Worm (Caenorhabditis elegans) whole organism, late embryonic: Measurements from ENCODE around the gene F13E9.19.

Experiments used
- C08G9.2 ChIP-seq: sonication (generic microtip); optimal IDR thresholded peaks from 2 replicates; lab custom pipeline; 2016; ENCODE audit warnings: mild to moderate bottlenecking, missing genetic modification characterization, moderate library complexity, missing compliant biosample characterization
- F13H6.1 ChIP-seq: sonication (generic microtip); optimal IDR thresholded peaks from 2 replicates; lab custom pipeline; 2016; ENCODE audit warnings: missing genetic modification characterization, missing compliant biosample characterization
- K02D7.2 ChIP-seq: sonication (generic microtip); optimal IDR thresholded peaks from 2 replicates; lab custom pipeline; 2017; ENCODE audit warnings: mild to moderate bottlenecking, missing genetic modification characterization, missing compliant biosample characterization
- K09A11.1 ChIP-seq: sonication (generic microtip); optimal IDR thresholded peaks from 2 replicates; lab custom pipeline; 2017; ENCODE audit warnings: antibody characterized with exemption, mild to moderate bottlenecking, missing genetic modification characterization, missing compliant biosample characterization; ENCODE audit not compliant: insufficient read depth
- T23F11.4 ChIP-seq: fragments of 200-800 bp; sonication (Bioruptor generic); optimal IDR thresholded peaks from 2 replicates; lab custom pipeline; 2018; ENCODE audit warnings: mild to moderate bottlenecking, missing genetic modification characterization, missing compliant biosample characterization
- ahr-1 ChIP-seq: sonication (generic microtip); optimal IDR thresholded peaks from 2 replicates; lab custom pipeline; 2016; ENCODE audit warnings: missing genetic modification characterization, missing compliant biosample characterization
- ama-1 ChIP-seq: fragments of 150-350 bp; optimal IDR thresholded peaks from 2 replicates; lab custom pipeline; 2014
- ceh-18 ChIP-seq: sonication (generic microtip); optimal IDR thresholded peaks from 2 replicates; lab custom pipeline; 2016; ENCODE audit warnings: missing genetic modification characterization, missing compliant biosample characterization
- ceh-22 ChIP-seq: sonication (generic microtip); optimal IDR thresholded peaks from 2 replicates; lab custom pipeline; 2017; ENCODE audit warnings: missing biosample characterization, missing genetic modification characterization
- ceh-24 ChIP-seq: sonication (generic microtip); optimal IDR thresholded peaks from 2 replicates; lab custom pipeline; 2016; ENCODE audit warnings: mild to moderate bottlenecking, missing genetic modification characterization, missing compliant biosample characterization
- ceh-30 ChIP-seq: fragments of 150-350 bp; optimal IDR thresholded peaks from 2 replicates; lab custom pipeline; 2014; ENCODE audit warnings: missing biosample characterization, missing genetic modification characterization
- ceh-34 ChIP-seq: sonication (generic microtip); optimal IDR thresholded peaks from 2 replicates; lab custom pipeline; 2016; ENCODE audit warnings: mild to moderate bottlenecking, missing genetic modification characterization, missing compliant biosample characterization
- ceh-48 ChIP-seq: sonication (generic microtip); optimal IDR thresholded peaks from 2 replicates; lab custom pipeline; 2016; ENCODE audit warnings: missing genetic modification characterization, inconsistent platforms, missing compliant biosample characterization
- ceh-6 ChIP-seq: fragments of 200-800 bp; sonication (Bioruptor generic); optimal IDR thresholded peaks from 2 replicates; lab custom pipeline; 2018; ENCODE audit warnings: mild to moderate bottlenecking, missing genetic modification characterization, missing compliant biosample characterization
- ceh-9 ChIP-seq: sonication (generic microtip); optimal IDR thresholded peaks from 2 replicates; lab custom pipeline; 2016; ENCODE audit warnings: mild to moderate bottlenecking, missing genetic modification characterization, inconsistent platforms, missing compliant biosample characterization
- dmd-4 ChIP-seq: sonication (generic microtip); optimal IDR thresholded peaks from 2 replicates; lab custom pipeline; 2016; ENCODE audit warnings: borderline replicate concordance, missing genetic modification characterization, missing compliant biosample characterization
- dve-1 ChIP-seq: sonication (generic microtip); optimal IDR thresholded peaks from 2 replicates; lab custom pipeline; 2017; ENCODE audit warnings: antibody characterized with exemption, mild to moderate bottlenecking, missing genetic modification characterization, missing compliant biosample characterization
- eyg-1 ChIP-seq: sonication (generic microtip); optimal IDR thresholded peaks from 2 replicates; lab custom pipeline; 2016; ENCODE audit warnings: missing genotype, missing genetic modification characterization, missing compliant biosample characterization
- fax-1 ChIP-seq: sonication (generic microtip); optimal IDR thresholded peaks from 2 replicates; lab custom pipeline; 2016; ENCODE audit warnings: missing genotype, missing genetic modification characterization, missing compliant biosample characterization
- gmeb-2 ChIP-seq: sonication (generic microtip); optimal IDR thresholded peaks from 2 replicates; lab custom pipeline; 2016; ENCODE audit warnings: missing genetic modification characterization, inconsistent platforms, missing compliant biosample characterization
- hlh-8 ChIP-seq: sonication (generic microtip); optimal IDR thresholded peaks from 2 replicates; lab custom pipeline; 2016; ENCODE audit warnings: missing genotype, missing genetic modification characterization, missing compliant biosample characterization
- lim-6 ChIP-seq: sonication (generic microtip); optimal IDR thresholded peaks from 2 replicates; lab custom pipeline; 2016; ENCODE audit warnings: missing genetic modification characterization, missing compliant biosample characterization
- lin-11 ChIP-seq: fragments of 200-800 bp; sonication (Bioruptor generic); optimal IDR thresholded peaks from 2 replicates; lab custom pipeline; 2018; ENCODE audit warnings: mild to moderate bottlenecking, missing genetic modification characterization, missing compliant biosample characterization
- mec-3 ChIP-seq: sonication (generic microtip); optimal IDR thresholded peaks from 2 replicates; lab custom pipeline; 2016; ENCODE audit warnings: borderline replicate concordance, missing genetic modification characterization, missing compliant biosample characterization
- nfya-1 ChIP-seq: sonication (generic microtip); optimal IDR thresholded peaks from 2 replicates; lab custom pipeline; 2017; ENCODE audit warnings: missing genetic modification characterization, mild to moderate bottlenecking, missing compliant biosample characterization, antibody characterized with exemption, moderate library complexity
- nhr-232 ChIP-seq: sonication (generic microtip); optimal IDR thresholded peaks from 2 replicates; lab custom pipeline; 2016; ENCODE audit warnings: missing genetic modification characterization, missing compliant biosample characterization
- odd-2 ChIP-seq: sonication (generic microtip); optimal IDR thresholded peaks from 2 replicates; lab custom pipeline; 2017; ENCODE audit warnings: antibody characterized with exemption, mild to moderate bottlenecking, missing genetic modification characterization, missing compliant biosample characterization
- pax-1 ChIP-seq: fragments of 150-350 bp; optimal IDR thresholded peaks from 2 replicates; lab custom pipeline; 2014; ENCODE audit warnings: missing biosample characterization, missing genetic modification characterization
- pha-2 ChIP-seq: sonication (generic microtip); optimal IDR thresholded peaks from 2 replicates; lab custom pipeline; 2017; ENCODE audit warnings: mild to moderate bottlenecking, missing genetic modification characterization, missing compliant biosample characterization
- pha-4 ChIP-seq: fragments of 150-350 bp; optimal IDR thresholded peaks from 2 replicates; lab custom pipeline; 2018; ENCODE audit warnings: missing biosample characterization, missing genetic modification reagents, missing genetic modification characterization
- pros-1 ChIP-seq: fragments of 150-350 bp; optimal IDR thresholded peaks from 2 replicates; lab custom pipeline; 2014; ENCODE audit warnings: missing biosample characterization, missing genetic modification reagents, missing genetic modification characterization
- rnt-1 ChIP-seq: sonication (generic microtip); optimal IDR thresholded peaks from 2 replicates; lab custom pipeline; 2016; ENCODE audit warnings: missing genetic modification characterization, missing compliant biosample characterization
- sdc-2 ChIP-seq: sonication (generic microtip); optimal IDR thresholded peaks from 2 replicates; lab custom pipeline; 2016; ENCODE audit warnings: missing genotype, missing genetic modification characterization, missing compliant biosample characterization
- sox-2 ChIP-seq: fragments of 200-800 bp; sonication (Bioruptor generic); IDR thresholded peaks from 2 replicates; pipeline ENCODE4 v1.3.6; 2022; ENCODE audit warnings: missing genetic modification reagents, missing genetic modification characterization, missing compliant biosample characterization
- sox-4 ChIP-seq: sonication (generic microtip); optimal IDR thresholded peaks from 2 replicates; lab custom pipeline; 2017; ENCODE audit warnings: mild to moderate bottlenecking, missing genetic modification characterization, inconsistent platforms, missing compliant biosample characterization
- syd-9 ChIP-seq: sonication (generic microtip); optimal IDR thresholded peaks from 2 replicates; lab custom pipeline; 2016; ENCODE audit warnings: mild to moderate bottlenecking, missing genetic modification characterization, moderate library complexity, missing compliant biosample characterization
- tbx-2 ChIP-seq: sonication (generic microtip); optimal IDR thresholded peaks from 2 replicates; lab custom pipeline; 2016; ENCODE audit warnings: missing genetic modification characterization, missing compliant biosample characterization
- tbx-7 ChIP-seq: sonication (generic microtip); optimal IDR thresholded peaks from 2 replicates; lab custom pipeline; 2016; ENCODE audit warnings: missing genotype, missing genetic modification characterization, missing compliant biosample characterization
- ttx-3 ChIP-seq: sonication (generic microtip); optimal IDR thresholded peaks from 2 replicates; lab custom pipeline; 2016; ENCODE audit warnings: missing genetic modification reagents, missing genetic modification characterization, missing compliant biosample characterization
- unc-3 ChIP-seq, 2 experiments: fragments of 200-800 bp in 1 of 2; sonication (Bioruptor generic) in 1 of 2; sonication (generic microtip) in 1 of 2; conservative IDR thresholded peaks in 1 of 2; optimal IDR thresholded peaks in 1 of 2; 2 replicates each; pipeline versions ENCODE4 v1.3.6 to Lab custom; 2016 to 2022; ENCODE audit warnings: missing compliant biosample characterization in 2 of 2, missing genetic modification characterization in 2 of 2, missing genetic modification reagents in 1 of 2
- unc-42 ChIP-seq: sonication (generic microtip); optimal IDR thresholded peaks from 2 replicates; lab custom pipeline; 2016; ENCODE audit warnings: missing genotype, missing genetic modification characterization, missing compliant biosample characterization
- unc-55 ChIP-seq: sonication (generic microtip); optimal IDR thresholded peaks from 2 replicates; lab custom pipeline; 2017; ENCODE audit warnings: missing biosample characterization, missing genetic modification reagents, missing genetic modification characterization
- unc-86 ChIP-seq: sonication (generic microtip); optimal IDR thresholded peaks from 2 replicates; lab custom pipeline; 2016; ENCODE audit warnings: missing genetic modification characterization, missing compliant biosample characterization
- zip-5 ChIP-seq: sonication (generic microtip); optimal IDR thresholded peaks from 2 replicates; lab custom pipeline; 2016; ENCODE audit warnings: missing genetic modification characterization, missing compliant biosample characterization

Gene F13E9.19

DNA sequence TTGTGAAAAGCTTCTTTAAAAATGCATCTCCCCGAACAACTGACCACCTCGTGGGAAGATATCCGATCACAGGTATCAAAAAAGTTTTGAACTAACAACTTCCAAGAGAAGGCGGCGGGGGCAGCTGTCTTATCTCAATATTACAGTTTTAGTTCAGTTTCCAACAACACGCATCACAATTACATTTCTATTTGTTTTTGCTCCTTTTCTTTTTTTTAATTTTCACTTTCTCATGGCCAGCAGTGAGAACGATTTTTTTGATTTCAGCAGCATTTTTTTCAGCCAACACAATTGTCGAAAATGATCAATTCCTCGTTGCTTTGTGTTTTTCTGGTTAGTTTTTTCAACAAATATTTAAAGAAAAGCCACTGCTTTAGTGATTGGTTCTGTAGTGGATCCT is 13.9 kb downstream of the F13E9.19 start, which contains the start of gene ZK593.2:
TSS of gene ZK593.2 (plus strand) at position 301 of the 400 bp plus-strand sequence.
- TF ChIP-seq unc-42 (no peak), syd-9 (tag; lab: Kevin White, UChicago) (no peak)

DNA sequence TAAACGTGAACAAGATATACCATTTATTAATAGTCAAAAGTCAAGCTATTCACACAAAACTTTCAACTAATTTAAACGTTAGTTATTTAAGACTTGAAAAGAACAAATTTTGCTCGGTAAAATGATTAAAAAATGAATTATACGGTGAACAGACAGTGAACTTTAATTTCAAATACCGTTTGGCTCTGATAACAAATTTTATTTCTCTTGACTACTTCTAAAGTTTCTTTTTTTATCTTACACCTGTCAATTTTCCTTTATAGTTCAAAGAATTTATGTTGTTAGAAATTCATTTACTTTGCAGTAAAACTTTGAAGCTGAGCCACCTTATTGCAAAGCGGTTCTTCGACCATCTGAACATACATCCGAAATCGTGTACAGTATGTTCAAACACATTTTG is 16.2 kb downstream of the F13E9.19 start, which contains the start of gene ZK593.3:
TSS of gene ZK593.3 (plus strand) at position 301 of the 400 bp plus-strand sequence.
- no peak for TF ChIP-seq sox-4

DNA sequence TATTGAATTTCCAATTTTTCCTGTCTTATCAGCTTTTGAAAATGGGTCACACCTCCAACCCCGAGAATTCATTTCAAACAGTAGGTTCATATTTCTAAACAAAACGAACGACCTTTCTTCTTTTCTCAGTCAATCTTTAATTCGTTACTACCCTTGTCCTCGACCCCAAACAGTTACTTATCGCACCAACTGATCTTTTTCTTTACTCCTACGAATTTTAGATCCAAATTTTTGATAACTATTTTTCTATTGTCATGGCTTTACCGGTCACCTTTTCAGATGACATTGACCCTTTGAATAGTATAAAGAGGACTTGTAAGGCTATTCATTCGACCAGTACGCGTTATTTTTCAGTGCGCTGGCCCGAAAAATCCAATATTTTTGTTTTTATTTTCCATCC is 16.9 kb downstream of the F13E9.19 start:
- TF ChIP-seq zip-5 (tag; lab: Kevin White, UChicago) (no peak), ceh-22 (tag; lab: Kevin White, UChicago) (no peak), sox-2 (no peak), T23F11.4 (GFP tag; lab: Kevin White, UChicago) (no peak), fax-1 (tag; lab: Kevin White, UChicago) (no peak), unc-86 (tag; lab: Kevin White, UChicago) (no peak), lim-6 (no peak), nfya-1 (tag; lab: Kevin White, UChicago) (no peak), ceh-24 (no peak), hlh-8 (tag; lab: Kevin White, UChicago) (no peak), K02D7.2 (tag; lab: Kevin White, UChicago) (no peak), sdc-2 (tag; lab: Kevin White, UChicago) (no peak), tbx-7 (no peak), K09A11.1 (tag; lab: Kevin White, UChicago) (no peak), nhr-232 (no peak), ceh-48 (tag; lab: Kevin White, UChicago) (no peak), ama-1 (lab: Kevin White, UChicago) (no peak), dve-1 (no peak), dmd-4 (tag; lab: Kevin White, UChicago) (no peak)
- TF ChIP-seq, all 69 proteins: peak for 0

DNA sequence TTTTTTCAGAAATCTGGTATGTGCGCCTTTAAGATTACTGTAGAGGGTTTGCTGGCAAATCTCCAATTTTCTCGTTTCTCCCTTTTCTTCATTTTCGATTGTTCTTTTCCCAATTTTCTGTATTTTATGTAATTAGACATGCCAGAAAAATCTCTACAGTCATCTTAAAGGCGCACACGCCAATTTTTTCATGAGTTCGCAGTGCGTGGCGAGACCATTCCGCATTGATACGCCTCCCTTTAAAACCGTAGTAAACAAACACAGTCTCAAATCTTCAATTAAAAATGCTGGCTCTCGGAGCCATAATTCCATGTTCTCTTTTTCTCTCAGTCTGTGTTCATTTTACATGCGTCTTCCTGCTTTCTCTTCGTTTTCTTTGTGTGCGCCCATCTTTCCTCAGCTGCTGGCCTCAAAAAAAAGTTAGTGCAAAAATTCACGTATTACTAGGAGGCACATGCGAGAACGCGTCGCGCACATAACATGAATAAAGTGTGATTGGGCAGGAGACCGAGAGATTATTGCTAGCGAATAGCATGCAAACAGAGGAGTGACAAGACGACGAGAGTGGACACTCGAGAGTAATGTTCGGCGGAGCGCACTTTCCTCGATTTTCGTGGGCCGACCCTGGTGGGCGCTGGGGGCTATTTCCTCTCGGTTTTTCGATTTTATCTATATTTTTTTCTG is 19.8 kb downstream of the F13E9.19 start:
- TF ChIP-seq syd-9 (tag; lab: Kevin White, UChicago) (no peak), unc-3 (GFP tag; conservative IDR thresholded peaks at IDR 0.05; lab: Robert Waterston, UW) (no peak), unc-3 (tag; optimal IDR thresholded peaks at IDR 0.05; lab: Kevin White, UChicago) (no peak), dmd-4 (tag; lab: Kevin White, UChicago) (no peak), pha-4 (no peak), unc-55 (GFP tag; lab: Kevin White, UChicago) (peak; percentile 72), odd-2 (tag; lab: Kevin White, UChicago) (no peak), gmeb-2 (no peak), pax-1 (peak; percentile 29), ceh-18 (tag; lab: Kevin White, UChicago) (peak; percentile 77), unc-42 (peak; percentile 51), ttx-3 (no peak), mec-3 (tag; lab: Kevin White, UChicago) (no peak), pha-2 (no peak), rnt-1 (tag; lab: Kevin White, UChicago) (peak; percentile 2), ahr-1 (tag; lab: Kevin White, UChicago) (no peak), sox-2 (no peak), ceh-30 (tag; lab: Kevin White, UChicago) (no peak), nfya-1 (tag; lab: Kevin White, UChicago) (peak; percentile 69), tbx-7 (no peak), C08G9.2 (tag; lab: Kevin White, UChicago) (no peak), dve-1 (no peak), ceh-6 (GFP tag; lab: Kevin White, UChicago) (no peak), eyg-1 (tag; lab: Kevin White, UChicago) (no peak), pros-1 (tag; lab: Kevin White, UChicago) (no peak), F13H6.1 (tag; lab: Kevin White, UChicago) (peak; percentile 6), K02D7.2 (tag; lab: Kevin White, UChicago) (no peak), ceh-9 (tag; lab: Kevin White, UChicago) (no peak), T23F11.4 (GFP tag; lab: Kevin White, UChicago) (no peak), lin-11 (tag; lab: Kevin White, UChicago) (no peak), tbx-2 (tag; lab: Kevin White, UChicago) (peak; percentile 49), sox-4 (no peak), ceh-34 (tag; lab: Kevin White, UChicago) (peak; percentile 66)
